Worm (Caenorhabditis elegans) whole organism, midembryonic: ENCODE results near the gene cyp-33C6.

Source experiments
- flt-1 ChIP-seq: fragments of 200-800 bp; sonication (Bioruptor generic); IDR thresholded peaks from 2 replicates; pipeline ENCODE4 v1.3.6; 2022; ENCODE audit warnings: missing genetic modification characterization, missing compliant biosample characterization
- klf-2 ChIP-seq: fragments of 200-800 bp; sonication (Bioruptor generic); conservative IDR thresholded peaks from 2 replicates; pipeline ENCODE4 v1.3.6; 2022; ENCODE audit warnings: missing genetic modification reagents, missing genetic modification characterization, missing compliant biosample characterization
- med-1 ChIP-seq: sonication (generic microtip); optimal IDR thresholded peaks from 2 replicates; lab custom pipeline; 2017; ENCODE audit warnings: missing genetic modification characterization, mild to moderate bottlenecking, missing compliant biosample characterization, antibody characterized with exemption, missing genetic modification reagents; ENCODE audit not compliant: insufficient read depth
- tab-1 ChIP-seq: fragments of 200-800 bp; sonication (Bioruptor generic); IDR thresholded peaks from 2 replicates; pipeline ENCODE4 v1.3.6; 2022; ENCODE audit warnings: missing genetic modification characterization, missing compliant biosample characterization

- no peak for TF ChIP-seq klf-2 (GFP tag; lab: Robert Waterston, UW)
- TF ChIP-seq med-1 (GFP tag; lab: Kevin White, UChicago) = no peak
- no peak for TF ChIP-seq flt-1 (GFP tag; lab: Robert Waterston, UW)
- no peak for TF ChIP-seq tab-1 (GFP tag; lab: Robert Waterston, UW)
Observed at ce11 chrV:2264925-2265324, 15.7 kb upstream of the cyp-33C6 start.
